Fruit fly (Drosophila melanogaster): Measurements from ENCODE around the gene MED31.
A peak's percentile ranks its signal among the peaks of the same experiment; 100 is the strongest.

The MED31 gene

DNA sequence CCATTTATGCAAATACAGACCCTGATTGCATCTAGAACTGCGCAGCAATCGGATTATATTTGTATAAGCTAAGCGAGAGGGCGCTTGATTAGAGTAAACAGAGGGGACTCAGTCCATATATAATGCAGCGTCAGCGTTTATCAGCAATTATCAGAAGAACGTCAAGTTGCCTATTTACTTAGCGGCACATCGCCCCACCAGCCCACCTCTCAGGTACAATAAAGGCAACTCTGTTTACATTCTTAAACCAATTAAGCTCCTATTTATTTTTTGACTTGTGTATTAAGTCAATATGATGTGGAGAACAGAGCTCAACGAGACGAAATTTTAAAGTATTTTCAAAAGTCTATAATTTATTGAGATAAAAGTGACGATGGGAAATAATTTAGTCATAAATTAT lies 23.2 kb downstream of the MED31 start (continued):
- TF ChIP-seq Dip3 (GFP tag; optimal IDR thresholded peaks at IDR 0.05), result no peak
- peak; percentile 68; the same call in 2 of the 3 replicates for TF ChIP-seq H15 (GFP tag; IDR thresholded peaks at IDR 0.05)
- TF ChIP-seq CG9437 (GFP tag; optimal IDR thresholded peaks at IDR 0.05), result no peak
- peak; percentile 60 for TF ChIP-seq pfk (GFP tag; optimal IDR thresholded peaks at IDR 0.05)
- TF ChIP-seq HLHmδ (GFP tag; optimal IDR thresholded peaks at IDR 0.05), result peak; percentile 83
- TF ChIP-seq CG11695 (GFP tag; IDR thresholded peaks at IDR 0.05), result peak; percentile 85
- no peak for TF ChIP-seq Dip2 (GFP tag; IDR thresholded peaks at IDR 0.05)
- TF ChIP-seq slou (GFP tag; optimal IDR thresholded peaks at IDR 0.05), result peak; percentile 81
- TF ChIP-seq CG8388 (GFP tag; optimal IDR thresholded peaks at IDR 0.05), result peak; percentile 52
- peak; percentile 92 for TF ChIP-seq CG6813 (GFP tag; optimal IDR thresholded peaks at IDR 0.05)
- TF ChIP-seq Mes4 (GFP tag; optimal IDR thresholded peaks at IDR 0.05), result no peak
- TF ChIP-seq pita (GFP tag; optimal IDR thresholded peaks at IDR 0.05), result no peak
- TF ChIP-seq MBD-R2 (GFP tag; IDR thresholded peaks at IDR 0.05), result no peak
- peak; percentile 94 for TF ChIP-seq sens (GFP tag)
- TF ChIP-seq usp (GFP tag; optimal IDR thresholded peaks at IDR 0.05), result no peak
- TF ChIP-seq Hand (GFP tag; optimal IDR thresholded peaks at IDR 0.05), result no peak
- TF ChIP-seq Asciz (GFP tag; optimal IDR thresholded peaks at IDR 0.05), result peak; percentile 97
- TF ChIP-seq CG12744 (GFP tag; optimal IDR thresholded peaks at IDR 0.05), result no peak
- TF ChIP-seq mam (GFP tag; optimal IDR thresholded peaks at IDR 0.05), result peak; percentile 62
- peak; percentile 69 for TF ChIP-seq repo (GFP tag; optimal IDR thresholded peaks at IDR 0.05)
- TF ChIP-seq jigr1 (GFP tag; IDR thresholded peaks at IDR 0.05), result no peak
- peak; percentile 65 for TF ChIP-seq CG17802 (tag; optimal IDR thresholded peaks at IDR 0.05)
- TF ChIP-seq da (GFP tag; optimal IDR thresholded peaks at IDR 0.05), result no peak
- peak; percentile 89 for TF ChIP-seq onecut (GFP tag; IDR thresholded peaks at IDR 0.05)
- TF ChIP-seq Six4 (GFP tag; optimal IDR thresholded peaks at IDR 0.05), result peak; percentile 83
- TF ChIP-seq caup (GFP tag; optimal IDR thresholded peaks at IDR 0.05; ENCODE audit: severe bottlenecking), result peak; percentile 80
- TF ChIP-seq Doc2 (GFP tag; IDR thresholded peaks at IDR 0.05), result no peak
- TF ChIP-seq CG15073 (GFP tag; optimal IDR thresholded peaks at IDR 0.05), result no peak
- TF ChIP-seq nau (GFP tag; optimal IDR thresholded peaks at IDR 0.05), result peak; percentile 93
- no peak for TF ChIP-seq CG42726 (GFP tag; IDR thresholded peaks at IDR 0.05; ENCODE audit: partially characterized antibody)
- no peak for TF ChIP-seq Neu2 (GFP tag; optimal IDR thresholded peaks at IDR 0.05; ENCODE audit: borderline replicate concordance)
- TF ChIP-seq shn (GFP tag; optimal IDR thresholded peaks at IDR 0.05), result no peak
- TF ChIP-seq tio (GFP tag; optimal IDR thresholded peaks at IDR 0.05), result no peak
- TF ChIP-seq tup (GFP tag; optimal IDR thresholded peaks at IDR 0.05), result no peak
- no peak for TF ChIP-seq Bteb2 (GFP tag; optimal IDR thresholded peaks at IDR 0.05)
- no peak for TF ChIP-seq CG4730 (GFP tag; IDR thresholded peaks at IDR 0.05)
- no peak for TF ChIP-seq zfh2 (GFP tag; optimal IDR thresholded peaks at IDR 0.05)
- peak; percentile 92 for TF ChIP-seq CG8290 (GFP tag; optimal IDR thresholded peaks at IDR 0.05)
- TF ChIP-seq CG8290 (tag; optimal IDR thresholded peaks at IDR 0.05), result peak in 1 of 2 experiments; percentile 8
- TF ChIP-seq CG18619 (GFP tag; optimal IDR thresholded peaks at IDR 0.05), result peak; percentile 2
- TF ChIP-seq CG6683 (GFP tag; optimal IDR thresholded peaks at IDR 0.05), result peak; percentile 80
- no peak for TF ChIP-seq BEAF-32 (GFP tag; optimal IDR thresholded peaks at IDR 0.05)
- TF ChIP-seq nerfin-2 (GFP tag; IDR thresholded peaks at IDR 0.05; ENCODE audit: partially characterized antibody), result no peak
- TF ChIP-seq Gsc (GFP tag; IDR thresholded peaks at IDR 0.05), result no peak
- TF ChIP-seq Hey (tag; optimal IDR thresholded peaks at IDR 0.05), result no peak
- TF ChIP-seq fd96Cb (tag; optimal IDR thresholded peaks at IDR 0.05), result peak; percentile 83
- peak; percentile 85 for TF ChIP-seq Side (GFP tag; optimal IDR thresholded peaks at IDR 0.05)
- TF ChIP-seq CG1832 (GFP tag; optimal IDR thresholded peaks at IDR 0.05), result no peak
- TF ChIP-seq CG13894 (tag; optimal IDR thresholded peaks at IDR 0.05), result no peak
- TF ChIP-seq CG14050 (GFP tag; IDR thresholded peaks at IDR 0.05), result no peak
- no peak for TF ChIP-seq CG9215 (GFP tag; IDR thresholded peaks at IDR 0.05)
- TF ChIP-seq Chrac-16 (GFP tag; optimal IDR thresholded peaks at IDR 0.05), result no peak
